Worm (Caenorhabditis elegans) whole organism, midembryonic: ENCODE results near the gene R02F11.12.

Experiments used
- T22C8.4 ChIP-seq: fragments of 200-800 bp; sonication (Bioruptor generic); IDR thresholded peaks from 2 replicates; pipeline ENCODE4 v1.3.6; 2022; ENCODE audit warnings: missing genetic modification characterization, missing compliant biosample characterization
- cog-1 ChIP-seq: sonication (generic microtip); optimal IDR thresholded peaks from 2 replicates; lab custom pipeline; 2016; ENCODE audit warnings: missing genetic modification characterization, missing compliant biosample characterization
- flt-1 ChIP-seq: fragments of 200-800 bp; sonication (Bioruptor generic); IDR thresholded peaks from 2 replicates; pipeline ENCODE4 v1.3.6; 2022; ENCODE audit warnings: missing genetic modification characterization, missing compliant biosample characterization
- klf-2 ChIP-seq: fragments of 200-800 bp; sonication (Bioruptor generic); conservative IDR thresholded peaks from 2 replicates; pipeline ENCODE4 v1.3.6; 2022; ENCODE audit warnings: missing genetic modification reagents, missing genetic modification characterization, missing compliant biosample characterization
- med-1 ChIP-seq: sonication (generic microtip); optimal IDR thresholded peaks from 2 replicates; lab custom pipeline; 2017; ENCODE audit warnings: missing genetic modification characterization, mild to moderate bottlenecking, missing compliant biosample characterization, antibody characterized with exemption, missing genetic modification reagents; ENCODE audit not compliant: insufficient read depth
- ref-1 ChIP-seq: fragments of 200-800 bp; sonication (Bioruptor generic); conservative IDR thresholded peaks from 2 replicates; pipeline ENCODE4 v1.3.6; 2022; ENCODE audit warnings: missing genetic modification reagents, missing genetic modification characterization, missing compliant biosample characterization
- tab-1 ChIP-seq: fragments of 200-800 bp; sonication (Bioruptor generic); IDR thresholded peaks from 2 replicates; pipeline ENCODE4 v1.3.6; 2022; ENCODE audit warnings: missing genetic modification characterization, missing compliant biosample characterization
- ztf-23 ChIP-seq: fragments of 200-800 bp; sonication (Bioruptor generic); IDR thresholded peaks from 2 replicates; pipeline ENCODE4 v1.3.6; 2022; ENCODE audit warnings: missing genetic modification reagents, missing genetic modification characterization, missing compliant biosample characterization
- ztf-29 ChIP-seq: fragments of 200-800 bp; sonication (Bioruptor generic); IDR thresholded peaks from 2 replicates; pipeline ENCODE4 v1.3.6; 2022; ENCODE audit warnings: missing genetic modification reagents, missing genetic modification characterization, missing compliant biosample characterization

ce11 chrV:4826710-4827380 lies 36.4 kb downstream of the R02F11.12 start, which contains the start of the genes hsp-6 and C37H5.5:
- TF ChIP-seq T22C8.4 (GFP tag; lab: Robert Waterston, UW) (no peak), ref-1 (no peak), tab-1 (GFP tag; lab: Robert Waterston, UW) (no peak), ztf-23 (GFP tag; lab: Robert Waterston, UW) (peak; percentile 43; the same call in 1 of the 2 replicates), ztf-29 (no peak), klf-2 (GFP tag; lab: Robert Waterston, UW) (no peak), flt-1 (GFP tag; lab: Robert Waterston, UW) (0 out of 2 replicates have a peak, but pooled peaks have one; percentile 55), cog-1 (tag; lab: Kevin White, UChicago) (peak; percentile 40), med-1 (no peak)
